Worm (Caenorhabditis elegans) whole organism, young adult: ENCODE results near the gene R05A10.6.

Experiments
- T07F8.4 ChIP-seq: sonication (generic microtip); optimal IDR thresholded peaks from 2 replicates; lab custom pipeline; 2016; ENCODE audit warnings: mild to moderate bottlenecking, missing genetic modification characterization, moderate library complexity, missing compliant biosample characterization
- aptf-3 ChIP-seq: fragments of 200-800 bp; sonication (Bioruptor generic); IDR thresholded peaks from 2 replicates; pipeline ENCODE4 v1.3.6; 2022; ENCODE audit warnings: missing genetic modification characterization, missing compliant biosample characterization
- bed-1 ChIP-seq: fragments of 200-800 bp; sonication (Bioruptor generic); IDR thresholded peaks from 2 replicates; pipeline ENCODE4 v1.3.6; 2022; ENCODE audit warnings: missing genetic modification reagents, missing genetic modification characterization, missing compliant biosample characterization
- ceh-79 ChIP-seq: sonication (generic microtip); optimal IDR thresholded peaks from 2 replicates; lab custom pipeline; 2017; ENCODE audit warnings: mild to moderate bottlenecking, missing genetic modification characterization, missing compliant biosample characterization
- dpl-1 ChIP-seq: fragments of 150-350 bp; optimal IDR thresholded peaks from 2 replicates; lab custom pipeline; 2014; ENCODE audit warnings: missing biosample characterization, missing genetic modification reagents, missing genetic modification characterization
- him-1 ChIP-seq: sonication (generic microtip); optimal IDR thresholded peaks from 2 replicates; lab custom pipeline; 2016; ENCODE audit warnings: missing genotype, missing genetic modification reagents, missing genetic modification characterization, missing compliant biosample characterization
- lsy-27 ChIP-seq: sonication (generic microtip); optimal IDR thresholded peaks from 2 replicates; lab custom pipeline; 2017; ENCODE audit warnings: missing genetic modification characterization, mild to moderate bottlenecking, missing compliant biosample characterization, antibody characterized with exemption, missing genotype, borderline replicate concordance; ENCODE audit not compliant: insufficient read depth
- snpc-1.3 ChIP-seq: sonication (generic microtip); optimal IDR thresholded peaks from 2 replicates; lab custom pipeline; 2017; ENCODE audit warnings: missing genetic modification characterization, mild to moderate bottlenecking, missing compliant biosample characterization, antibody characterized with exemption, moderate library complexity, missing genotype, missing genetic modification reagents; ENCODE audit not compliant: insufficient read depth
- tbp1 ChIP-seq: fragments of 200-800 bp; sonication (Bioruptor generic); optimal IDR thresholded peaks from 2 replicates; lab custom pipeline; 2018; ENCODE audit warnings: mild to moderate bottlenecking, missing genetic modification characterization, missing compliant biosample characterization
- unc-62 ChIP-seq: fragments of 150-350 bp; optimal IDR thresholded peaks from 2 replicates; lab custom pipeline; 2014; ENCODE audit warnings: missing biosample characterization, missing genetic modification reagents, missing genetic modification characterization
- ztf-26 ChIP-seq: sonication (generic microtip); optimal IDR thresholded peaks from 2 replicates; lab custom pipeline; 2017; ENCODE audit warnings: missing genetic modification characterization, missing compliant biosample characterization

ce11 chrIV:14164109-14164508 lies 1.5 kb upstream of the R05A10.6 start:
- TF ChIP-seq snpc-1.3 (tag; lab: Kevin White, UChicago) (no peak), bed-1 (GFP tag; lab: Robert Waterston, UW) (no peak), T07F8.4 (no peak), dpl-1 (GFP tag; lab: Kevin White, UChicago) (no peak), ceh-79 (tag; lab: Kevin White, UChicago) (no peak), unc-62 (GFP tag; lab: Kevin White, UChicago) (no peak), lsy-27 (tag; lab: Kevin White, UChicago) (no peak), ztf-26 (tag; lab: Kevin White, UChicago) (no peak), him-1 (tag; lab: Kevin White, UChicago) (no peak), aptf-3 (GFP tag; lab: Robert Waterston, UW) (no peak), tbp1 (GFP tag; lab: Kevin White, UChicago) (no peak)
